Worm (Caenorhabditis elegans) whole organism, L4/young adult: ENCODE data around the gene K04D7.6.

Experiments
- W03F9.2 ChIP-seq: fragments of 150-350 bp; optimal IDR thresholded peaks from 2 replicates; lab custom pipeline; 2014; ENCODE audit warnings: missing biosample characterization, missing genetic modification characterization
- dao-5 ChIP-seq: sonication (generic microtip); optimal IDR thresholded peaks from 2 replicates; lab custom pipeline; 2016; ENCODE audit warnings: missing genotype, missing genetic modification characterization, moderate library complexity, missing compliant biosample characterization
- him-1 ChIP-seq: sonication (generic microtip); optimal IDR thresholded peaks from 2 replicates; lab custom pipeline; 2016; ENCODE audit warnings: missing genotype, missing genetic modification reagents, missing genetic modification characterization, missing compliant biosample characterization

K04D7.6 gene

ce11 chrIV:10157034-10157433 is 49.0 kb downstream of the K04D7.6 start:
- TF ChIP-seq him-1 (no peak), dao-5 (tag; lab: Kevin White, UChicago) (no peak), W03F9.2 (tag; lab: Kevin White, UChicago) (no peak)

ce11 chrIV:10155475-10155874 is 50.6 kb downstream of the K04D7.6 start, which contains the start of gene ttr-54:
Gene ttr-54, plus strand, starts transcription at chrIV:10155775.
- TF ChIP-seq him-1 (no peak), W03F9.2 (tag; lab: Kevin White, UChicago) (no peak), dao-5 (tag; lab: Kevin White, UChicago) (no peak)
